Worm (Caenorhabditis elegans) whole organism, L3 larva: ENCODE measurements around the gene F59A6.12.

Source experiments
- ceh-82 ChIP-seq: fragments of 150-350 bp; optimal IDR thresholded peaks from 2 replicates; lab custom pipeline; 2014; ENCODE audit warnings: missing biosample characterization, missing genetic modification characterization
- elt-3 ChIP-seq, 3 experiments: fragments of 150-350 bp in 1 of 3; sonication (generic microtip) in 2 of 3; optimal IDR thresholded peaks; 2 replicates in 2 of 3; 4 replicates in 1 of 3; lab custom pipeline; 2014 to 2017; ENCODE audit warnings: missing biosample characterization in 3 of 3, missing genetic modification characterization in 3 of 3
- fos-1 ChIP-seq: fragments of 150-350 bp; optimal IDR thresholded peaks from 2 replicates; lab custom pipeline; 2014; ENCODE audit warnings: missing biosample characterization, missing genetic modification characterization
- jun-1 ChIP-seq: fragments of 150-350 bp; optimal IDR thresholded peaks from 2 replicates; lab custom pipeline; 2014; ENCODE audit warnings: missing biosample characterization, missing genetic modification reagents, missing genetic modification characterization
- nhr-25 ChIP-seq: sonication (generic microtip); optimal IDR thresholded peaks from 2 replicates; lab custom pipeline; 2017; ENCODE audit warnings: missing biosample characterization, missing genetic modification characterization
- pha-4 ChIP-seq: fragments of 150-350 bp; optimal IDR thresholded peaks from 2 replicates; lab custom pipeline; 2014; ENCODE audit warnings: missing biosample characterization, missing genetic modification reagents, missing genetic modification characterization
- skn-1 ChIP-seq: fragments of 150-350 bp; optimal IDR thresholded peaks from 2 replicates; lab custom pipeline; 2014; ENCODE audit warnings: missing biosample characterization, missing genetic modification characterization
- unc-39 ChIP-seq: sonication (generic microtip); optimal IDR thresholded peaks from 4 replicates; lab custom pipeline; 2017; ENCODE audit warnings: missing biosample characterization, missing genetic modification characterization

- TF ChIP-seq elt-3 (tag; optimal IDR thresholded peaks at IDR 0.05; lab: Kevin White, UChicago) (no peak), ceh-82 (tag; lab: Kevin White, UChicago) (no peak), pha-4 (tag; lab: Kevin White, UChicago) (no peak), fos-1 (tag; lab: Kevin White, UChicago) (no peak), jun-1 (tag; lab: Kevin White, UChicago) (no peak), unc-39 (no peak), skn-1 (tag; lab: Kevin White, UChicago) (no peak), nhr-25 (tag; lab: Kevin White, UChicago) (no peak)
Measured at ce11 chrII:4974448-4974951, 37.4 kb downstream of the F59A6.12 start.
